Fruit fly (Drosophila melanogaster): Measurements from ENCODE around the gene CG33658.
A peak's percentile ranks its signal among the peaks of the same experiment; 100 is the strongest.

Gene CG33658

dm6 chr3R:24875939-24876842, 35.2 kb upstream of the CG33658 start, which contains the start of gene CG3744 (continued):
- TF ChIP-seq CG16779 (tag; optimal IDR thresholded peaks at IDR 0.05) = peak; percentile 5
- peak; percentile 73 for TF ChIP-seq CG15336 (GFP tag; IDR thresholded peaks at IDR 0.05)
- peak; percentile 74 for TF ChIP-seq Hr39 (GFP tag; optimal IDR thresholded peaks at IDR 0.05)
- TF ChIP-seq Sox15 (GFP tag; optimal IDR thresholded peaks at IDR 0.05) = peak; percentile 58
- peak; percentile 72 for TF ChIP-seq net (GFP tag; optimal IDR thresholded peaks at IDR 0.05)
- peak; percentile 82 for TF ChIP-seq OdsH (GFP tag; optimal IDR thresholded peaks at IDR 0.05)
- no peak for TF ChIP-seq Smox (GFP tag; optimal IDR thresholded peaks at IDR 0.05)
- TF ChIP-seq CG8119 (GFP tag; IDR thresholded peaks at IDR 0.05) = peak; percentile 76
- TF ChIP-seq vri (GFP tag; optimal IDR thresholded peaks at IDR 0.05) = no peak
- no peak for TF ChIP-seq CG10631 (GFP tag; optimal IDR thresholded peaks at IDR 0.05)
- TF ChIP-seq dac (GFP tag; optimal IDR thresholded peaks at IDR 0.05) = peak; percentile 79

dm6 chr3R:24870389-24871048, 29.6 kb upstream of the CG33658 start, which contains the start of gene CycB3:
Gene CycB3, minus strand, starts transcription at chr3R:24870816.
- TF ChIP-seq CG6854 (GFP tag; optimal IDR thresholded peaks at IDR 0.05) (peak; percentile 32), ss (GFP tag; optimal IDR thresholded peaks at IDR 0.05) (peak; percentile 36 to 73), CG3032 (tag; optimal IDR thresholded peaks at IDR 0.05) (peak; percentile 14), Sox15 (GFP tag; optimal IDR thresholded peaks at IDR 0.05) (no peak), Eip78C (GFP tag) (peak; percentile 67), fd85E (GFP tag; optimal IDR thresholded peaks at IDR 0.05) (no peak), CG1621 (tag; optimal IDR thresholded peaks at IDR 0.05) (peak; percentile 57), eg (GFP tag; IDR thresholded peaks at IDR 0.05) (peak; percentile 41; the same call in 1 of the 3 replicates), CG6163 (GFP tag; IDR thresholded peaks at IDR 0.05) (peak; percentile 9; the same call in 1 of the 3 replicates), Sox14 (GFP tag; optimal IDR thresholded peaks at IDR 0.05) (peak; percentile 29)

dm6 chr3R:24867956-24868355, 27.0 kb upstream of the CG33658 start:
- TF ChIP-seq spab (GFP tag; optimal IDR thresholded peaks at IDR 0.05) (no peak), CG3919 (GFP tag; optimal IDR thresholded peaks at IDR 0.05) (no peak), CG10669 (GFP tag; optimal IDR thresholded peaks at IDR 0.05) (no peak), CG6792 (GFP tag; optimal IDR thresholded peaks at IDR 0.05) (no peak), CG3032 (tag; optimal IDR thresholded peaks at IDR 0.05) (no peak), CG7368 (GFP tag; optimal IDR thresholded peaks at IDR 0.05) (no peak), CG34406 (GFP tag; optimal IDR thresholded peaks at IDR 0.05) (no peak), CG32006 (GFP tag; optimal IDR thresholded peaks at IDR 0.05) (no peak), net (GFP tag; optimal IDR thresholded peaks at IDR 0.05) (no peak)

dm6 chr3R:24866976-24867375, 26.0 kb upstream of the CG33658 start:
- TF ChIP-seq CG8319 (GFP tag; optimal IDR thresholded peaks at IDR 0.05) (no peak), dsx (GFP tag; optimal IDR thresholded peaks at IDR 0.05; ENCODE audit: poor library complexity, severe bottlenecking) (no peak), Sox102F (GFP tag; optimal IDR thresholded peaks at IDR 0.05) (no peak), eg (GFP tag; IDR thresholded peaks at IDR 0.05) (no peak), CG16779 (tag; optimal IDR thresholded peaks at IDR 0.05) (no peak), CG6276 (GFP tag; optimal IDR thresholded peaks at IDR 0.05) (no peak), CG32006 (GFP tag; optimal IDR thresholded peaks at IDR 0.05) (no peak), CG7368 (GFP tag; optimal IDR thresholded peaks at IDR 0.05) (no peak), net (GFP tag; optimal IDR thresholded peaks at IDR 0.05) (no peak), Eip75B (GFP tag; optimal IDR thresholded peaks at IDR 0.05) (no peak)

Data from whole organism, prepupa.